Worm (Caenorhabditis elegans) whole organism, early embryonic: ENCODE results near the gene fbxc-17.
"Not testable (repeated sequence)": the region's sequence is repeated elsewhere in the genome, so short reads cannot be mapped to it uniquely, and the experiment has no call there.

Source experiments
- B0310.2 ChIP-seq: sonication (generic microtip); optimal IDR thresholded peaks from 2 replicates; lab custom pipeline; 2016; ENCODE audit warnings: mild to moderate bottlenecking, missing genetic modification characterization, missing compliant biosample characterization
- F13C5.2 ChIP-seq: sonication (generic microtip); optimal IDR thresholded peaks from 2 replicates; lab custom pipeline; 2017; ENCODE audit warnings: mild to moderate bottlenecking, missing genetic modification characterization, inconsistent platforms, missing compliant biosample characterization
- aly-1 ChIP-seq: sonication (generic microtip); optimal IDR thresholded peaks from 2 replicates; lab custom pipeline; 2016; ENCODE audit warnings: missing genetic modification characterization, missing compliant biosample characterization
- ama-1 ChIP-seq: fragments of 150-350 bp; optimal IDR thresholded peaks from 2 replicates; lab custom pipeline; 2014
- ceh-13 ChIP-seq: fragments of 200-800 bp; sonication (Bioruptor generic); optimal IDR thresholded peaks from 2 replicates; lab custom pipeline; 2018; ENCODE audit warnings: mild to moderate bottlenecking, missing genetic modification characterization, missing compliant biosample characterization
- ceh-36 ChIP-seq: sonication (generic microtip); optimal IDR thresholded peaks from 2 replicates; lab custom pipeline; 2016; ENCODE audit warnings: missing genetic modification characterization, inconsistent platforms, missing compliant biosample characterization
- ets-7 ChIP-seq: sonication (generic microtip); optimal IDR thresholded peaks from 2 replicates; lab custom pipeline; 2016; ENCODE audit warnings: missing genotype, missing genetic modification characterization, missing compliant biosample characterization
- flt-1 ChIP-seq: fragments of 200-800 bp; sonication (Bioruptor generic); IDR thresholded peaks from 2 replicates; pipeline ENCODE4 v1.3.6; 2022; ENCODE audit warnings: missing genetic modification characterization, missing compliant biosample characterization
- hmbx-1 ChIP-seq: sonication (generic microtip); optimal IDR thresholded peaks from 2 replicates; lab custom pipeline; 2016; ENCODE audit warnings: mild to moderate bottlenecking, missing genetic modification characterization, missing compliant biosample characterization
- hmg-4 ChIP-seq: fragments of 200-800 bp; sonication (Bioruptor generic); optimal IDR thresholded peaks from 2 replicates; lab custom pipeline; 2018; ENCODE audit warnings: mild to moderate bottlenecking, missing genetic modification characterization, missing compliant biosample characterization
- hnd-1 ChIP-seq: sonication (generic microtip); optimal IDR thresholded peaks from 2 replicates; lab custom pipeline; 2016; ENCODE audit warnings: missing genetic modification characterization, missing compliant biosample characterization
- pes-1 ChIP-seq: fragments of 200-800 bp; sonication (Bioruptor generic); IDR thresholded peaks from 2 replicates; pipeline ENCODE4 v1.3.6; 2022; ENCODE audit warnings: missing genetic modification reagents, missing genetic modification characterization, missing compliant biosample characterization
- scrt-1 ChIP-seq: fragments of 200-800 bp; sonication (Bioruptor generic); IDR thresholded peaks from 2 replicates; pipeline ENCODE4 v1.3.6; 2022; ENCODE audit warnings: missing genetic modification characterization, missing compliant biosample characterization
- sea-1 ChIP-seq: fragments of 200-800 bp; sonication (Bioruptor generic); conservative IDR thresholded peaks from 2 replicates; pipeline ENCODE4 v1.3.6; 2022; ENCODE audit warnings: missing genetic modification characterization, missing compliant biosample characterization
- tbx-11 ChIP-seq: fragments of 200-800 bp; sonication (Bioruptor generic); IDR thresholded peaks from 2 replicates; pipeline ENCODE4 v1.3.6; 2022; ENCODE audit warnings: missing genetic modification characterization, missing compliant biosample characterization
- tbx-37 ChIP-seq: fragments of 200-800 bp; sonication (Bioruptor generic); conservative IDR thresholded peaks from 2 replicates; pipeline ENCODE4 v1.3.6; 2022; ENCODE audit warnings: missing genetic modification reagents, missing genetic modification characterization, missing compliant biosample characterization
- tra-4 ChIP-seq: sonication (generic microtip); optimal IDR thresholded peaks from 2 replicates; lab custom pipeline; 2017; ENCODE audit warnings: missing genetic modification characterization, missing compliant biosample characterization

fbxc-17 gene

DNA sequence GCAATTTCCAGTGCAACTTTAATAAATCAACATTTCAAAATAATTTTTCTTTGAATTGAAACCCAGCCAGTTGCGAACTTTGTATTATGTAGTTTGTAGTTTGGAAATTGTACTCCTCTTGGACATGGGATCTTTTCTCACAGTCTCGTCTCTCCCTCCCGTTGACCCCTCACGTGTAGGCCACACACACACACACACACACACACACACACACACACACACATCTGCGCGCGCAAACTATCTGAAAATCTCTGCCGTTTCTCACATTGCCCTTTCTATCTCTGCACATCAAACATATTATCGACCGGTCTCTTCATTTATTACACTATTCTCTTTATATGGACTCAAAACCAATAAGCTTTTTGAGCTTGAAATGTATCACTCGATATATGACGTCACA lies 38.3 kb downstream of the fbxc-17 start, which contains the start of gene fbxc-36:
fbxc-36 (plus strand) TSS at position 205 of the 400 bp plus-strand sequence.
- TF ChIP-seq flt-1 (GFP tag; lab: Robert Waterston, UW) (no peak), tra-4 (tag; lab: Kevin White, UChicago) (no peak), ets-7 (tag; lab: Kevin White, UChicago) (no peak), aly-1 (tag; lab: Kevin White, UChicago) (no peak)

DNA sequence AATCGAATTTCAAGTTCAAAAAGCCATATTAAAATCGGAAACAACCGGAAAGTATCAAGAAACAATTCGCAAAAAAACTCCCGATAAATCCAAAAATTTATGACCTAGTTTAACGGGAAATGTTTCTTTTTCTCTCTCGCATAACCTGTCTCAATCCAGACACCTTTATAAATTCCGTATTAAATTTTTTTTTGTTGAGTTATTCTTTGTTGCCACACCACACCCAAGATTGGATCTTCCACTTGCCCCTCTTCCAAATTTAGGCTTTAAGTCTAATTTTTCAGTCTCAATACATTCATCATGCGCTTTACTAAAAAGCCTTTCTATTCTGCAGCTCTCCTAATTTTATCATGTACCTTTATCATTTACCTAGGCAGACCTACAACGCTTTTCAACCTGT lies 40.5 kb downstream of the fbxc-17 start, which contains the start of gene R07C3.3:
R07C3.3 (plus strand) TSS at position 301 of the 400 bp plus-strand sequence.
- no peak for TF ChIP-seq tbx-37 (GFP tag; lab: Robert Waterston, UW)
- TF ChIP-seq scrt-1 (GFP tag; lab: Robert Waterston, UW): no peak
- TF ChIP-seq hmbx-1 (tag; lab: Kevin White, UChicago): no peak
- TF ChIP-seq ceh-36: no peak
- no peak for TF ChIP-seq sea-1 (GFP tag; lab: Robert Waterston, UW)
- no peak for TF ChIP-seq ceh-13

- TF ChIP-seq sea-1 (GFP tag; lab: Robert Waterston, UW) (0 out of 2 replicates have a peak, but pooled peaks have one; percentile 22), F13C5.2 (tag; lab: Kevin White, UChicago) (no peak)
Observed at ce11 chrII:937265-937664, 41.8 kb downstream of the fbxc-17 start.

ce11 chrII:932718-933117 lies 46.3 kb downstream of the fbxc-17 start, which contains the start of gene acs-15:
acs-15 (plus strand) TSS chrII:933018.
- TF ChIP-seq tbx-11 (GFP tag; lab: Robert Waterston, UW): no peak
- TF ChIP-seq tbx-37 (GFP tag; lab: Robert Waterston, UW): no peak
- no peak for TF ChIP-seq aly-1 (tag; lab: Kevin White, UChicago)
- TF ChIP-seq F13C5.2 (tag; lab: Kevin White, UChicago): no peak
- TF ChIP-seq hmg-4 (GFP tag; lab: Kevin White, UChicago): no peak
- no peak for TF ChIP-seq ceh-36
- no peak for TF ChIP-seq B0310.2
- no peak for TF ChIP-seq scrt-1 (GFP tag; lab: Robert Waterston, UW)
- no peak for TF ChIP-seq sea-1 (GFP tag; lab: Robert Waterston, UW)
- no peak for TF ChIP-seq pes-1
- no peak for TF ChIP-seq ama-1 (lab: Kevin White, UChicago)
- TF ChIP-seq ceh-13: no peak
- no peak for TF ChIP-seq hnd-1 (tag; lab: Kevin White, UChicago)
- no peak for TF ChIP-seq tra-4 (tag; lab: Kevin White, UChicago)

- TF ChIP-seq sea-1 (GFP tag; lab: Robert Waterston, UW); pes-1; hnd-1 (tag; lab: Kevin White, UChicago): not testable (repeated sequence)
Observed at ce11 chrII:930871-931270, 48.2 kb downstream of the fbxc-17 start, which contains the start of gene fbxc-34. fbxc-34 (plus strand) TSS chrII:931171.

DNA sequence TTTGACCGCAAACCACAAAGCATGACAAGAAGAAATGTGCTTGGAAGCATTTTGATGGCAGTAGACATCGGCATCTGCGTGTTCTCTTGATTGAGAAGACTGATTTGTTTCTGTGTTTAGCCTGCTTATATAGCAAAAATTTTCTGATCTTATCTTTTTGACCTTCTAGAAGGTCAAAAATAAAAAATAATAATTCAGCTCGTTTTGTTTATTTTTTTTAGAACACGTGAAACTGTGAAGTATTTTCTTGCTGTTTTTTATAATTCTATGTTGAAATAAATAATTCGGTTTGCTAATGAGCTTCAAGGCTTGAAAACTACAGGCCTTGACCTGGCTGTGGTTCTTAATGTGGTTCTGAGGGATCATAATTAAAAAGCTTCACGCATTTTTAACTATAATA lies 51.7 kb downstream of the fbxc-17 start, which contains the start of gene R07C3.13:
R07C3.13 (minus strand) TSS at position 101 of the 400 bp plus-strand sequence.
- TF ChIP-seq tra-4 (tag; lab: Kevin White, UChicago) (no peak), hmbx-1 (tag; lab: Kevin White, UChicago) (no peak), hmg-4 (GFP tag; lab: Kevin White, UChicago) (no peak), flt-1 (GFP tag; lab: Robert Waterston, UW) (no peak)
